Worm (Caenorhabditis elegans): ENCODE measurements around the gene xol-1.
A peak's percentile ranks its signal among the peaks of the same experiment; 100 is the strongest.

The xol-1 gene

DNA sequence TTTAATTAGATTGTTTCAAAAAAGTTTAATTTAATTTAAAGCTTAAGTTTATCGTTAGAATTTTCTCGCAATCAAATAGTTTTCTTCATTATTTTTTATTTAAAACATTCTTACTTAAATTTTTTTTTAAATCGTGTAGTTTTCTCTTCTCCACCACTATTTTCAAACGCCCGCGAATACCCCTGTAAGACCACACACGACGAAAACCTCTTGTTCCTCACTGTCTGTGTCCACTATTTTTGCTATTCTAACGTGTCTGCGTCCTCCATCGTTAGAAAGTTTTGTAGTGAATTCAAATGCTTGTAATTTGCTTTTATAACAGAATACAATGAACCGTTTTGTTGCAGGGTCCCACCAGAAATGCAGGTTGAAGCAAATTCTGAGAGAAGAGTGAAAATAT is at the start of gene xol-1:
Gene xol-1 (plus strand): TSS at position 347 of the 400 bp plus-strand sequence.
- TF ChIP-seq F57A8.1 (GFP tag; optimal IDR thresholded peaks at IDR 0.05) (no peak), lin-35 (GFP tag; optimal IDR thresholded peaks at IDR 0.05) (no peak), attf-5 (GFP tag; optimal IDR thresholded peaks at IDR 0.05) (no peak), ZK185.1 (tag; optimal IDR thresholded peaks at IDR 0.05; ENCODE audit: poor library complexity, severe bottlenecking) (no peak)

- TF ChIP-seq sea-2 (GFP tag; IDR thresholded peaks at IDR 0.05) (no peak), B0261.1 (tag; optimal IDR thresholded peaks at IDR 0.05) (no peak), gei-17 (GFP tag; optimal IDR thresholded peaks at IDR 0.05) (no peak), him-1 (tag; optimal IDR thresholded peaks at IDR 0.05) (no peak), lin-35 (GFP tag; optimal IDR thresholded peaks at IDR 0.05) (no peak), C17E4.6 (GFP tag; IDR thresholded peaks at IDR 0.05) (no peak), rcor-1 (GFP tag; IDR thresholded peaks at IDR 0.05) (no peak), C06A6.2 (GFP tag; conservative IDR thresholded peaks at IDR 0.05) (no peak), tlf-1 (GFP tag; optimal IDR thresholded peaks at IDR 0.05) (no peak), attf-6 (GFP tag; IDR thresholded peaks at IDR 0.05) (no peak), egl-44 (GFP tag; IDR thresholded peaks at IDR 0.05) (no peak), tbx-9 (tag; optimal IDR thresholded peaks at IDR 0.05; ENCODE audit: borderline replicate concordance) (no peak), repo-1 (tag; optimal IDR thresholded peaks at IDR 0.05) (no peak), lir-1 (GFP tag; conservative IDR thresholded peaks at IDR 0.05) (no peak), F57A8.1 (GFP tag; optimal IDR thresholded peaks at IDR 0.05) (no peak)
Measured at ce11 chrX:7992102-7992501, 49.0 kb upstream of the xol-1 start.

DNA sequence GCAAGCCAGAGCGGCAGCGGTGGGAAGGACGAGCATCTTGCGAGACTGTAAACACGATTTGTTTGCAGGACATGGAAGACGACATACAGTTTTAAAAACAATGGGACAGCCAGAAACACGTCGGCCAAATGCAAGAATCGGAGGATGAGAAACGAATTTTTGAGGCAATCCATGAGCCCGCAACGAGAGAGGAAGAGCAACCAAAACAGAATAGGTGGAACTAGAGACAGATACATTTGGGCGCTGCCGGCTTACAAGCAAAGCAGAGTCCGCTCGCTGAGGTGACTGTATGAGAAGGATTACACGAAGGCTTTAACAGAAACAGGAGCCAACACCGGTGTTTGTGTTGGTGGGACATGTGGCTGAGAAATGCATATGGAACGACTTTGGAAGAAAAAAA is 46.6 kb upstream of the xol-1 start:
- no peak for TF ChIP-seq lin-35 (GFP tag; optimal IDR thresholded peaks at IDR 0.05)
- no peak for TF ChIP-seq lsy-27 (tag; optimal IDR thresholded peaks at IDR 0.05; ENCODE audit: borderline replicate concordance, insufficient read depth)

DNA sequence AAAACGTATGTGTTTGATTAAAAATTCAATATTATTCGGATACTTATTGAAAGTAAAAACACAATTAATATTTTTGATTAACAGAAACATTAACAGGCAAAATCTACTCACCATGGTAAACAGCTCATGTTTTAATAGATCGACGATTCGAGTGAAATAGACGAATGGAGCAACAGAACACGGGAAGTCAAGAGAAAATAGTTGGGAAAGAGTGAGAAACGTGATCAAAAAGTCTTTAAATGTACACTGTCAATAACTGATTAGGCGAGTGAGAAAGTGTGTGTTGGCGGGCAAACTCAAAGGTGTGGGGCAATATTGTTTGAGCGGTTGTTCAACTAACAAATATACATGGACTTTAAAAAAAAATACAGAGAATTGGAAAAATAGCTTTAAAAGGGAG is 43.1 kb upstream of the xol-1 start, which contains the start of gene sdpn-1:
Gene sdpn-1 (minus strand): TSS at position 262 of the 400 bp plus-strand sequence.
- TF ChIP-seq nhr-80 (tag; optimal IDR thresholded peaks at IDR 0.05) (peak; percentile 74), ztf-22 (GFP tag; optimal IDR thresholded peaks at IDR 0.05) (no peak)

DNA sequence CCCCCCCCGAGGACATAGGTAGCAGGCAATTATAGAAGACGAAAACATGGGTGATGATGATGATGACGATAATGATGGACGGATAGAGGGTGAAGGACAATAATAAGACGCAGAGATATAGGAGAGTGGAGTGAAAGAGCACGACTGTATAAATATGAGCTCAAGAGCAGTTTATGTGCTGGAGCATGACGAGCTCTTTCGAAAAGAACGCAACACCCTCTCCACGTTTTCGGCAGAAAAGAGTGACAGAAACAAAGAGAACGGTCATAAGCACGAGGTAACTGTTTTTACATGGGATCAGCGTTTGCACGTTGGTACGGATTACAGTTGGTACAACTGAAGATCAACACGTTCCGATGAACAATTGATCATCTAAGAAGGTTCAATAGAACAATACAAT is 42.2 kb upstream of the xol-1 start:
- TF ChIP-seq lin-26 (GFP tag; IDR thresholded peaks at IDR 0.05): 0 out of 2 replicates have a peak, but pooled peaks have one; percentile 12
- TF ChIP-seq lir-1 (GFP tag; conservative IDR thresholded peaks at IDR 0.05): no peak
- TF ChIP-seq let-526 (GFP tag; IDR thresholded peaks at IDR 0.05): no peak

DNA sequence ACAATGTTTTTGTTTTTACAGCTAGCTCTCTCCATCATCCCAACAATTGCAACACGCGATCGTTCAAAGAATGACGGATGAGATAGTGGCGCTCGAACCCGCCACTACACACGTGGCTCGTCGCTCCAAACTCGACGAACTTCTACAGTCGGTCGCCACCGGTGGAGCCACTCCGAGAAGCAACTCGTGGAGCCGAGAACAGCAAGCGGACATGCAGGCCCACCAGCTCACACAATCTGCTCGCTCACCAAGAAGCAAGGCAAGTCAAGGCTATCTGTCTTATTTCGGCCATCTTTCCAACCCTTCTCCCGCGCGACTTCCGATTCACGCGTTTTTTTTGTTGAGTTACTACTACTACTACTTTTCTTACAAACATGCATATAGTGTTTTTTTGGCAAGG is 37.5 kb upstream of the xol-1 start, which contains the start of the genes F45E1.1 and F45E1.2:
Gene F45E1.1 (plus strand): TSS at position 20 of the 400 bp plus-strand sequence.
Gene F45E1.2 (plus strand): TSS at position 71 of the 400 bp plus-strand sequence.
- no peak for TF ChIP-seq madf-6 (GFP tag; IDR thresholded peaks at IDR 0.05)
- TF ChIP-seq xnd-1 (tag; optimal IDR thresholded peaks at IDR 0.05): no peak
- no peak for TF ChIP-seq Y79H2A.3 (GFP tag; conservative IDR thresholded peaks at IDR 0.05)
- no peak for TF ChIP-seq hmg-1.2 (GFP tag; IDR thresholded peaks at IDR 0.05)
- no peak for TF ChIP-seq nhr-90 (tag; optimal IDR thresholded peaks at IDR 0.05)
- TF ChIP-seq K12H6.12 (tag; optimal IDR thresholded peaks at IDR 0.05): no peak
- no peak for TF ChIP-seq F57C9.4 (tag; optimal IDR thresholded peaks at IDR 0.05)
- TF ChIP-seq dpl-1 (GFP tag; optimal IDR thresholded peaks at IDR 0.05): no peak
- TF ChIP-seq ztf-3 (GFP tag; optimal IDR thresholded peaks at IDR 0.05): no peak
- TF ChIP-seq B0035.1 (tag; optimal IDR thresholded peaks at IDR 0.05): no peak

All from whole organism, young adult.